Worm (Caenorhabditis elegans): ENCODE measurements around the gene Y53F4B.51.
"Not testable (repeated sequence)": the region's sequence is repeated elsewhere in the genome, so short reads cannot be mapped to it uniquely, and the experiment has no call there.

DNA sequence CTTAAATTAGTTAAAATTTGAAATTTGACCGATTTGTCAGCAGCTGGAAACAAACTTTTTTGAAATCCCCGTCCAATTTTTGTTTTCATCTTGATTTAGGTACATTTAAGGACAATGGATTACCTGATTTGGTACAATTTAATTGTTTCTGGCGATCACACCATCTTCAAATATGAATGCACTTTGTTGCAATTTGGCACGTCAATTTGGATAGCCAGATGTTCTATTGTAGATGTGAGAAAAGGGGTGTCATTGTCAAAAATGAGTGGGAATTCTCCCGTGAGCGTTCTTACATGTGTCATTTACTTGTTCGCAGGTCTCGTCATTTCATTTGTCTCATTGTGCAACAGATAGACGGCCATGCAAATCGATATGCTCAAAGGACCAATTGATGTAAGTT lies 26.1 kb downstream of the Y53F4B.51 start, which contains the start of gene Y53F4B.43:
- TF ChIP-seq unc-39 (tag; optimal IDR thresholded peaks at IDR 0.05); nhr-28 (tag; optimal IDR thresholded peaks at IDR 0.05); elt-3 (tag; optimal IDR thresholded peaks at IDR 0.05); nhr-237 (tag; optimal IDR thresholded peaks at IDR 0.05); ztf-11 (tag; optimal IDR thresholded peaks at IDR 0.05); ceh-39 (tag; optimal IDR thresholded peaks at IDR 0.05); lsy-2 (tag; optimal IDR thresholded peaks at IDR 0.05); nhr-12 (tag; optimal IDR thresholded peaks at IDR 0.05); unc-62 (GFP tag; optimal IDR thresholded peaks at IDR 0.05); pha-4 (tag; optimal IDR thresholded peaks at IDR 0.05): not testable (repeated sequence)

Data from whole organism, mixed stage, embryonic.